Fruit fly (Drosophila melanogaster) whole organism, pupa: ENCODE measurements around the gene ymp.

Source experiments
- CG15710 ChIP-seq: fragments of 200-800 bp; sonication (Bioruptor generic); optimal IDR thresholded peaks from 2 replicates; lab custom pipeline; 2018; ENCODE audit warnings: missing biosample characterization, mild to moderate bottlenecking, missing genetic modification characterization, moderate library complexity
- CG32121 ChIP-seq: fragments of 200-800 bp; sonication (Bioruptor generic); IDR thresholded peaks from 2 replicates; pipeline ENCODE4 v1.3.6; 2022; ENCODE audit warnings: missing biosample characterization, missing genetic modification characterization
- Ets98B ChIP-seq: fragments of 200-800 bp; sonication (Bioruptor generic); IDR thresholded peaks from 2 replicates; pipeline ENCODE4 v1.3.6; 2022; ENCODE audit warnings: missing biosample characterization, missing genetic modification characterization
- fd96Ca ChIP-seq: fragments of 200-800 bp; sonication (Bioruptor generic); IDR thresholded peaks from 3 replicates; pipeline ENCODE4 v1.3.6; 2022; ENCODE audit warnings: missing biosample characterization, missing genetic modification characterization

DNA sequence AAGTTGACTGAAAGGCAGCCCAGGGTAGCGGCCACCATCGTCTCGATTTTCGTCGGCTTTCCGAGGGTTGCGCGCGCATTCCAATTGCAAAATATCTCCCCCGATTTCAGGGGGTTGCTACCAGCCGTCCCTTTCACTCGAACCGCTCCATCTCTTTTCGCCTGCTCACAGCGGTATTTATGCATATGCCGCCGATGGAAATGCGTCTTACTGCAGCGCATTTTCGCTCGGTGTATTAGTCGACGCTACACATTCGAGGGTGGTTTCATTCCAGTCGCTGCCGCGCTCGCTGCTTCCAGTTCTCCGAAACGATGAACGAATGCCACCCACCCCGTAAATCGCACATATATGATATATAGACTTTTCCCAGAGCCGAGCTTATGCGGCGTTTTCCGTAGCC, 19.8 kb downstream of the ymp start:
- TF ChIP-seq CG32121 (GFP tag; lab: Robert Waterston, UW) = no peak
- TF ChIP-seq CG15710 (tag; lab: Kevin White, UChicago) = no peak
- TF ChIP-seq fd96Ca = no peak
- no peak for TF ChIP-seq Ets98B
